Fruit fly (Drosophila melanogaster) whole organism, embryonic: ENCODE measurements around the gene ebd1.

Source experiments
- CG11456 ChIP-seq: fragments of 200-800 bp; sonication (Bioruptor generic); IDR thresholded peaks from 3 replicates; pipeline ENCODE4 v1.3.6; 2022; ENCODE audit warnings: missing biosample characterization, missing genetic modification characterization
- CG11723 ChIP-seq: fragments of 200-800 bp; sonication (Bioruptor generic); optimal IDR thresholded peaks from 2 replicates; lab custom pipeline; 2017; ENCODE audit warnings: missing biosample characterization, mild to moderate bottlenecking, missing genetic modification characterization
- CG13424 ChIP-seq: fragments of 200-800 bp; sonication (Bioruptor generic); optimal IDR thresholded peaks from 2 replicates; lab custom pipeline; 2019; ENCODE audit warnings: missing biosample characterization, mild to moderate bottlenecking, missing genetic modification characterization, moderate library complexity
- CG15073 ChIP-seq: fragments of 200-800 bp; sonication (Bioruptor generic); optimal IDR thresholded peaks from 2 replicates; lab custom pipeline; 2016; ENCODE audit warnings: missing biosample characterization, missing genetic modification characterization
- CG15269 ChIP-seq: fragments of 200-800 bp; sonication (Bioruptor generic); optimal IDR thresholded peaks from 2 replicates; lab custom pipeline; 2018; ENCODE audit warnings: missing biosample characterization, mild to moderate bottlenecking, missing genetic modification characterization, moderate library complexity
- CG17385 ChIP-seq: fragments of 200-800 bp; sonication (Bioruptor generic); optimal IDR thresholded peaks from 3 replicates; lab custom pipeline; 2018; ENCODE audit warnings: missing biosample characterization, mild to moderate bottlenecking, missing genetic modification characterization
- CG18011 ChIP-seq: fragments of 200-800 bp; sonication (Bioruptor generic); optimal IDR thresholded peaks from 2 replicates; lab custom pipeline; 2017; ENCODE audit warnings: missing biosample characterization, missing genetic modification characterization, mild to moderate bottlenecking, moderate library complexity, missing genotype
- CG31441 ChIP-seq: fragments of 200-800 bp; sonication (Bioruptor generic); IDR thresholded peaks from 2 replicates; pipeline ENCODE4 v1.3.6; 2022; ENCODE audit warnings: missing biosample characterization, missing genetic modification characterization
- CG33213 ChIP-seq: fragments of 200-800 bp; sonication (Bioruptor generic); optimal IDR thresholded peaks from 3 replicates; lab custom pipeline; 2016; ENCODE audit warnings: missing biosample characterization, missing genetic modification characterization
- CG3726 ChIP-seq: fragments of 200-800 bp; sonication (Bioruptor generic); IDR thresholded peaks from 3 replicates; pipeline ENCODE4, ENCODE4 v1.3.6; 2022; ENCODE audit warnings: missing biosample characterization, missing genetic modification characterization
- CG4854 ChIP-seq: fragments of 200-800 bp; sonication (Bioruptor generic); optimal IDR thresholded peaks from 2 replicates; lab custom pipeline; 2016; ENCODE audit warnings: missing biosample characterization, missing genetic modification characterization, inconsistent platforms
- CG5953 ChIP-seq: fragments of 200-800 bp; sonication (Bioruptor generic); IDR thresholded peaks from 2 replicates; pipeline ENCODE4 v1.3.6; 2022; ENCODE audit warnings: missing biosample characterization, missing genetic modification characterization
- CG6683 ChIP-seq: fragments of 200-800 bp; sonication (Bioruptor generic); optimal IDR thresholded peaks from 2 replicates; lab custom pipeline; 2017; ENCODE audit warnings: missing biosample characterization, mild to moderate bottlenecking, missing genetic modification characterization, missing genetic modification reagents
- CG6813 ChIP-seq: fragments of 200-800 bp; sonication (Bioruptor generic); optimal IDR thresholded peaks from 2 replicates; lab custom pipeline; 2017; ENCODE audit warnings: missing biosample characterization, missing genetic modification characterization, mild to moderate bottlenecking, moderate library complexity, missing genetic modification reagents
- CG7745 ChIP-seq: fragments of 200-800 bp; sonication (Bioruptor generic); optimal IDR thresholded peaks from 2 replicates; lab custom pipeline; 2018; ENCODE audit warnings: missing biosample characterization, mild to moderate bottlenecking, missing genetic modification characterization, moderate library complexity
- CG7786 ChIP-seq: fragments of 200-800 bp; sonication (Bioruptor generic); optimal IDR thresholded peaks from 2 replicates; lab custom pipeline; 2016; ENCODE audit warnings: missing biosample characterization, missing genetic modification characterization
- CG8089 ChIP-seq: fragments of 200-800 bp; sonication (Bioruptor generic); optimal IDR thresholded peaks from 3 replicates; lab custom pipeline; 2016; ENCODE audit warnings: missing biosample characterization, missing genetic modification characterization
- CG9817 ChIP-seq: fragments of 200-800 bp; sonication (Bioruptor generic); optimal IDR thresholded peaks from 2 replicates; lab custom pipeline; 2018; ENCODE audit warnings: missing biosample characterization, mild to moderate bottlenecking, missing genetic modification characterization, moderate library complexity
- D19B ChIP-seq: fragments of 200-800 bp; sonication (Bioruptor generic); optimal IDR thresholded peaks from 2 replicates; lab custom pipeline; 2017; ENCODE audit warnings: missing biosample characterization, mild to moderate bottlenecking, missing genetic modification characterization
- Dbx ChIP-seq: fragments of 200-800 bp; sonication (Bioruptor generic); IDR thresholded peaks from 3 replicates; pipeline ENCODE4 v1.3.6; 2022; ENCODE audit warnings: missing biosample characterization, missing genetic modification characterization
- Fer2 ChIP-seq: fragments of 200-800 bp; sonication (Bioruptor generic); optimal IDR thresholded peaks from 2 replicates; lab custom pipeline; 2018; ENCODE audit warnings: missing biosample characterization, mild to moderate bottlenecking, missing genetic modification characterization, moderate library complexity
- HHEX ChIP-seq: fragments of 200-800 bp; sonication (Bioruptor generic); optimal IDR thresholded peaks from 3 replicates; lab custom pipeline; 2017; ENCODE audit warnings: missing biosample characterization, mild to moderate bottlenecking, missing genetic modification characterization, missing genetic modification reagents
- Hey ChIP-seq: fragments of 200-800 bp; sonication (Bioruptor generic); optimal IDR thresholded peaks from 3 replicates; lab custom pipeline; 2018; ENCODE audit warnings: missing biosample characterization, mild to moderate bottlenecking, missing genetic modification characterization
- Lhr ChIP-seq: fragments of 200-800 bp; sonication (Bioruptor generic); optimal IDR thresholded peaks from 3 replicates; lab custom pipeline; 2017; ENCODE audit warnings: mild to moderate bottlenecking, missing biosample characterization, missing genetic modification reagents, missing genetic modification characterization
- MESR4 ChIP-seq: fragments of 200-800 bp; sonication (Bioruptor generic); optimal IDR thresholded peaks from 2 replicates; lab custom pipeline; 2018; ENCODE audit warnings: missing biosample characterization, mild to moderate bottlenecking, missing genetic modification characterization, moderate library complexity
- NC2β ChIP-seq: fragments of 200-800 bp; sonication (Bioruptor generic); optimal IDR thresholded peaks from 2 replicates; lab custom pipeline; 2016; ENCODE audit warnings: missing biosample characterization, missing genetic modification characterization
- Tbp ChIP-seq: fragments of >200 bp; optimal IDR thresholded peaks from 2 replicates; lab custom pipeline; 2018; ENCODE audit warnings: missing biosample characterization, missing genetic modification characterization
- Usf ChIP-seq: fragments of 200-800 bp; sonication (Bioruptor generic); optimal IDR thresholded peaks from 2 replicates; lab custom pipeline; 2017; ENCODE audit warnings: missing genotype, missing biosample characterization, missing genetic modification characterization
- Vsx1 ChIP-seq: fragments of 200-800 bp; sonication (Bioruptor generic); optimal IDR thresholded peaks from 2 replicates; lab custom pipeline; 2017; ENCODE audit warnings: missing biosample characterization, mild to moderate bottlenecking, missing genetic modification characterization, missing genetic modification reagents
- amos ChIP-seq: fragments of 200-800 bp; sonication (Bioruptor generic); IDR thresholded peaks from 2 replicates; pipeline ENCODE4 v1.3.6; 2022; ENCODE audit warnings: missing biosample characterization, missing genetic modification characterization; ENCODE audit not compliant: partially characterized antibody
- ara ChIP-seq: fragments of 200-800 bp; sonication (Bioruptor generic); IDR thresholded peaks from 2 replicates; pipeline ENCODE4 v1.3.6; 2022; ENCODE audit warnings: missing biosample characterization, missing genetic modification characterization
- ato ChIP-seq: fragments of 200-800 bp; sonication (Bioruptor generic); IDR thresholded peaks from 2 replicates; pipeline ENCODE4 v1.3.6; 2022; ENCODE audit warnings: missing biosample characterization, missing genetic modification characterization; ENCODE audit not compliant: partially characterized antibody
- az2 ChIP-seq: fragments of 200-800 bp; sonication (Bioruptor generic); optimal IDR thresholded peaks from 3 replicates; lab custom pipeline; 2016; ENCODE audit warnings: missing biosample characterization, missing genetic modification characterization
- bab2 ChIP-seq: fragments of 200-800 bp; sonication (Bioruptor generic); optimal IDR thresholded peaks from 2 replicates; lab custom pipeline; 2016; ENCODE audit warnings: missing biosample characterization, missing genetic modification characterization
- cad ChIP-seq: fragments of >200 bp; optimal IDR thresholded peaks from 2 replicates; lab custom pipeline; 2017; ENCODE audit warnings: missing biosample characterization, missing genetic modification characterization
- cg ChIP-seq: fragments of 200-800 bp; sonication (Bioruptor generic); optimal IDR thresholded peaks from 3 replicates; lab custom pipeline; 2019; ENCODE audit warnings: missing biosample characterization, mild to moderate bottlenecking, missing genetic modification characterization, moderate library complexity
- chinmo ChIP-seq: fragments of 200-800 bp; sonication (Bioruptor generic); IDR thresholded peaks from 4 replicates; pipeline ENCODE4 v1.3.6; 2022; ENCODE audit warnings: missing biosample characterization, missing genetic modification characterization; ENCODE audit not compliant: partially characterized antibody
- dmrt11E ChIP-seq: fragments of 200-800 bp; sonication (Bioruptor generic); optimal IDR thresholded peaks from 3 replicates; lab custom pipeline; 2018; ENCODE audit warnings: missing biosample characterization, mild to moderate bottlenecking, missing genetic modification characterization, moderate library complexity
- gcm ChIP-seq: fragments of 200-800 bp; sonication (Bioruptor generic); optimal IDR thresholded peaks from 2 replicates; lab custom pipeline; 2019; ENCODE audit warnings: missing biosample characterization, mild to moderate bottlenecking, missing genetic modification characterization, moderate library complexity
- ind ChIP-seq: fragments of 200-800 bp; sonication (Bioruptor generic); optimal IDR thresholded peaks from 3 replicates; lab custom pipeline; 2016; ENCODE audit warnings: missing biosample characterization, missing genetic modification characterization
- insv ChIP-seq, 2 experiments: fragments of 200-800 bp; sonication (Bioruptor generic); optimal IDR thresholded peaks; 3 replicates each; lab custom pipeline; 2016 to 2018; ENCODE audit warnings: missing biosample characterization in 2 of 2, missing genetic modification characterization in 2 of 2
- maf-S ChIP-seq: fragments of 200-800 bp; sonication (Bioruptor generic); optimal IDR thresholded peaks from 2 replicates; lab custom pipeline; 2016; ENCODE audit warnings: missing biosample characterization, missing genetic modification characterization
- oc ChIP-seq: fragments of 200-800 bp; sonication (Bioruptor generic); optimal IDR thresholded peaks from 2 replicates; lab custom pipeline; 2018; ENCODE audit warnings: missing biosample characterization, mild to moderate bottlenecking, missing genetic modification characterization, moderate library complexity
- psq ChIP-seq: fragments of 200-800 bp; sonication (Bioruptor generic); optimal IDR thresholded peaks from 2 replicates; lab custom pipeline; 2017; ENCODE audit warnings: missing biosample characterization, missing genetic modification characterization
- sens ChIP-seq: fragments of 200-800 bp; sonication (Bioruptor generic); peaks from one replicate; lab custom pipeline; 2016; ENCODE audit warnings: missing biosample characterization, missing genetic modification characterization
- sna ChIP-seq: fragments of 200-800 bp; sonication (Bioruptor generic); IDR thresholded peaks from 2 replicates; pipeline ENCODE4 v1.3.6; 2022; ENCODE audit warnings: missing biosample characterization, missing genetic modification characterization; ENCODE audit not compliant: partially characterized antibody
- sr ChIP-seq: fragments of 200-800 bp; sonication (Bioruptor generic); IDR thresholded peaks from 3 replicates; pipeline ENCODE4 v1.3.6; 2022; ENCODE audit warnings: missing biosample characterization, missing genetic modification characterization
- tin ChIP-seq: fragments of 200-800 bp; sonication (Bioruptor generic); optimal IDR thresholded peaks from 3 replicates; lab custom pipeline; 2016; ENCODE audit warnings: missing biosample characterization, missing genetic modification characterization
- wek ChIP-seq: fragments of 200-800 bp; sonication (Bioruptor generic); optimal IDR thresholded peaks from 3 replicates; lab custom pipeline; 2018; ENCODE audit warnings: missing biosample characterization, mild to moderate bottlenecking, missing genetic modification characterization, moderate library complexity

ebd1 gene

DNA sequence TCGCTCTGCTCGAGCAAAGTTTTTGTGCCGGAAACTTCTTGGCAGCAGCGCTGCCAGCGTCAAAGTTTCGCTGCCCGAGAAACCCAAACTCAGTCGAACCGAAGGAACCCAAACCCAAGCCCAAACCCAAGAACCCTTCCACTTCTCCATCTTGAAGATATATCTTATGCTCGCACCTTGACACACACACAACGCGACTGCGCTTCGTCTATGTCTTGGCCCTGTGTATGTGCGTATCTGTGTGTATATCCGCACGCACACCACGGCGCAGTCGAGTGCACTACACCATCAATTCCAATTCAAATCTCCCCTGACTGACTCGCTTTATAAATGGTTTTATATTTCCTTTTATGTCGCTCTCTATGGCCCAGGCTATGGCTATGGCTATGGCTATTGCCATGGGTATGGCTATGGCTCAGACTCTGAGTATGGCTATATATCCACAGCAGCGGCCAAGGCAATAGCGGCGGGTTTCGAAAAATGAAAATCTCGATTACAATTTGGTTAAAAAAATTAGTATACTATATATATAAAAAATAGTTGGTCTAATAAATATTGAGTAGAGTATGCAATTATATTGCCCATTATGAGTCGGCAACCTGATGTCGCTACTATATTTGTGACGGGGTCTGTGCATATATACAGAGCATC is 11.2 kb upstream of the ebd1 start (continued):
- TF ChIP-seq CG15073 (GFP tag; lab: Kevin White, UChicago) (peak; percentile 29), CG7786 (peak; percentile 39), CG5953 (GFP tag; lab: Robert Waterston, UW) (peak; percentile 88), ato (GFP tag; lab: Robert Waterston, UW) (no peak), Tbp (GFP tag; lab: Kevin White, UChicago) (no peak), bab2 (peak; percentile 69), CG13424 (tag; lab: Kevin White, UChicago) (peak; percentile 94), CG33213 (peak; percentile 62), insv (GFP tag; optimal IDR thresholded peaks at IDR 0.05; lab: Kevin White, UChicago) (peak in 1 of 2 experiments; percentile 47), CG6813 (GFP tag; lab: Kevin White, UChicago) (peak; percentile 97), tin (GFP tag; lab: Kevin White, UChicago) (peak; percentile 96), Usf (peak; percentile 89), Fer2 (tag; lab: Kevin White, UChicago) (peak; percentile 86), dmrt11E (tag; lab: Kevin White, UChicago) (peak; percentile 98), CG6683 (GFP tag; lab: Kevin White, UChicago) (peak; percentile 90), NC2β (peak; percentile 66), CG9817 (tag; lab: Kevin White, UChicago) (peak; percentile 93), cg (peak; percentile 84), sna (GFP tag; lab: Robert Waterston, UW) (no peak), CG31441 (GFP tag; lab: Robert Waterston, UW) (peak; percentile 99), CG17385 (GFP tag; lab: Kevin White, UChicago) (peak; percentile 93), oc (peak; percentile 93), ind (peak; percentile 93), CG7745 (peak; percentile 78), CG8089 (GFP tag; lab: Kevin White, UChicago) (peak; percentile 23), HHEX (GFP tag; lab: Kevin White, UChicago) (peak; percentile 96), Vsx1 (GFP tag; lab: Kevin White, UChicago) (peak; percentile 89), CG11723 (GFP tag; lab: Kevin White, UChicago) (peak; percentile 93), Hey (tag; lab: Kevin White, UChicago) (peak; percentile 40), CG11456 (GFP tag; lab: Robert Waterston, UW) (peak; percentile 94), maf-S (GFP tag; lab: Kevin White, UChicago) (no peak), MESR4 (GFP tag; lab: Kevin White, UChicago) (peak; percentile 40), az2 (GFP tag; lab: Kevin White, UChicago) (peak; percentile 93), sens (peak; percentile 97), amos (GFP tag; lab: Robert Waterston, UW) (no peak), CG15269 (tag; lab: Kevin White, UChicago) (peak; percentile 96), D19B (peak; percentile 87), Lhr (GFP tag; lab: Kevin White, UChicago) (peak; percentile 86), gcm (GFP tag; lab: Kevin White, UChicago) (peak; percentile 96), Dbx (peak; percentile 94), ara (GFP tag; lab: Robert Waterston, UW) (peak; percentile 97), cad (GFP tag; lab: Kevin White, UChicago) (no peak), wek (GFP tag; lab: Kevin White, UChicago) (peak; percentile 76), CG3726 (peak; percentile 92), CG18011 (GFP tag; lab: Kevin White, UChicago) (peak; percentile 74), chinmo (0 out of 4 replicates have a peak, but pooled peaks have one; percentile 19), sr (peak; percentile 83), psq (peak; percentile 73), CG4854 (GFP tag; lab: Kevin White, UChicago) (peak; percentile 81)
